Worm (Caenorhabditis elegans): Measurements from ENCODE around the gene zag-1.

The zag-1 gene

DNA sequence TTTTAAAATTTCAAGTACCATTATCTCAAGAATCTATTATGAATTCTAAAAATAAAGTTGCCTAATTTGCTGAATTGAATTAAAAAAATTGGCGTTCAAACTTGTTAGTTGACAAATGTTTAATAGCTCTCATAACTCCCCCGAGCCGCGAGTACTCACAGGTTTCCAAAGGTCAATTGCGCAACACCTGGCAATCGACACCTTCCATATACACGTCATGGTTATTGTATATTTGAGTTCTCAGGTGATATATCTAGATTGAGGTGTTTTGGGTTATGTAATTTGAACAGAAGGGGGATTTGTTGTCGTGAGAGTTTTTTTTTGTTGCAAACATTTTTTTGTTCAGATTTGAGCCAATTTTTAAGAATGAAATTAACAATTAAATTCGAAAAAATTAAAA is 11.1 kb upstream of the zag-1 start:
- TF ChIP-seq hmg-4 (GFP tag; optimal IDR thresholded peaks at IDR 0.05) (no peak), ceh-36 (tag; optimal IDR thresholded peaks at IDR 0.05) (no peak), pes-1 (GFP tag; IDR thresholded peaks at IDR 0.05) (no peak), scrt-1 (GFP tag; IDR thresholded peaks at IDR 0.05) (no peak)

DNA sequence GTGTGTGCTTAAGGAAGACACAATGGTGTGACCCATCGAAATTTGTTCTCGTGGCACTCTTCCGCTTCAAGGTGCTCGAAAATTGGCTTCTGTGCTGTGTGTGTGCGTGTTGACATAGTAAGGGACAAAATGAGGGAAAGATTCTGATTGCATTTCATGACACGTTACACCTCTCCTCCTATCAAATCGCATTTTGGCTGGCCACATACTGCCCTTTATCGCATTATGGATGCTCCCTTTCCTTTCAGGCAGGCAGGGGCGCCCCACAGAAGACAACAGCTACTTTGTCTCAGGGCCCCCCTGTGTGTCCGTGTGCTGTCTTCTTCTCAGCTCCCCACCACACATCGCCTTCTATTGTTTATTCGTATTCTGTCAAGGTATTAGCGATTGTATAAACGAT is 8.2 kb upstream of the zag-1 start:
- no peak for TF ChIP-seq tra-4 (tag; optimal IDR thresholded peaks at IDR 0.05)
- no peak for TF ChIP-seq hmbx-1 (tag; optimal IDR thresholded peaks at IDR 0.05)
- no peak for TF ChIP-seq ceh-13 (GFP tag; optimal IDR thresholded peaks at IDR 0.05)
- TF ChIP-seq F13C5.2 (tag; optimal IDR thresholded peaks at IDR 0.05): no peak
- TF ChIP-seq tbx-11 (GFP tag; IDR thresholded peaks at IDR 0.05): no peak
- TF ChIP-seq pes-1 (GFP tag; IDR thresholded peaks at IDR 0.05): no peak
- TF ChIP-seq B0310.2 (tag; optimal IDR thresholded peaks at IDR 0.05): no peak
- no peak for TF ChIP-seq ama-1 (optimal IDR thresholded peaks at IDR 0.05)
- no peak for TF ChIP-seq scrt-1 (GFP tag; IDR thresholded peaks at IDR 0.05)
- TF ChIP-seq hnd-1 (tag; optimal IDR thresholded peaks at IDR 0.05): no peak
- TF ChIP-seq aly-1 (tag; optimal IDR thresholded peaks at IDR 0.05): no peak
- no peak for TF ChIP-seq ceh-36 (tag; optimal IDR thresholded peaks at IDR 0.05)
- TF ChIP-seq sea-1 (GFP tag; conservative IDR thresholded peaks at IDR 0.05): no peak

ce11 chrIV:3848985-3849384 is 6.7 kb upstream of the zag-1 start:
- TF ChIP-seq pes-1 (GFP tag; IDR thresholded peaks at IDR 0.05): no peak
- no peak for TF ChIP-seq aly-1 (tag; optimal IDR thresholded peaks at IDR 0.05)
- no peak for TF ChIP-seq flt-1 (GFP tag; IDR thresholded peaks at IDR 0.05)
- no peak for TF ChIP-seq ets-7 (tag; optimal IDR thresholded peaks at IDR 0.05)
- TF ChIP-seq B0310.2 (tag; optimal IDR thresholded peaks at IDR 0.05): no peak
- no peak for TF ChIP-seq scrt-1 (GFP tag; IDR thresholded peaks at IDR 0.05)
- TF ChIP-seq ama-1 (optimal IDR thresholded peaks at IDR 0.05): no peak
- TF ChIP-seq hmbx-1 (tag; optimal IDR thresholded peaks at IDR 0.05): no peak
- no peak for TF ChIP-seq tbx-37 (GFP tag; conservative IDR thresholded peaks at IDR 0.05)
- no peak for TF ChIP-seq ceh-13 (GFP tag; optimal IDR thresholded peaks at IDR 0.05)
- TF ChIP-seq ceh-36 (tag; optimal IDR thresholded peaks at IDR 0.05): no peak
- no peak for TF ChIP-seq tra-4 (tag; optimal IDR thresholded peaks at IDR 0.05)
- TF ChIP-seq sea-1 (GFP tag; conservative IDR thresholded peaks at IDR 0.05): no peak
- TF ChIP-seq tbx-11 (GFP tag; IDR thresholded peaks at IDR 0.05): no peak

- TF ChIP-seq hnd-1 (tag; optimal IDR thresholded peaks at IDR 0.05) (no peak), aly-1 (tag; optimal IDR thresholded peaks at IDR 0.05) (no peak), F13C5.2 (tag; optimal IDR thresholded peaks at IDR 0.05) (no peak), hmg-4 (GFP tag; optimal IDR thresholded peaks at IDR 0.05) (no peak), flt-1 (GFP tag; IDR thresholded peaks at IDR 0.05) (no peak), ceh-36 (tag; optimal IDR thresholded peaks at IDR 0.05) (no peak), tbx-37 (GFP tag; conservative IDR thresholded peaks at IDR 0.05) (no peak), ceh-13 (GFP tag; optimal IDR thresholded peaks at IDR 0.05) (no peak), scrt-1 (GFP tag; IDR thresholded peaks at IDR 0.05) (no peak), B0310.2 (tag; optimal IDR thresholded peaks at IDR 0.05) (no peak), hmbx-1 (tag; optimal IDR thresholded peaks at IDR 0.05) (no peak), sea-1 (GFP tag; conservative IDR thresholded peaks at IDR 0.05) (no peak), tbx-11 (GFP tag; IDR thresholded peaks at IDR 0.05) (no peak), pes-1 (GFP tag; IDR thresholded peaks at IDR 0.05) (no peak), ets-7 (tag; optimal IDR thresholded peaks at IDR 0.05) (no peak), tra-4 (tag; optimal IDR thresholded peaks at IDR 0.05) (no peak), ama-1 (optimal IDR thresholded peaks at IDR 0.05) (no peak)
Observed at ce11 chrIV:3853557-3853956, 2.1 kb upstream of the zag-1 start.

DNA sequence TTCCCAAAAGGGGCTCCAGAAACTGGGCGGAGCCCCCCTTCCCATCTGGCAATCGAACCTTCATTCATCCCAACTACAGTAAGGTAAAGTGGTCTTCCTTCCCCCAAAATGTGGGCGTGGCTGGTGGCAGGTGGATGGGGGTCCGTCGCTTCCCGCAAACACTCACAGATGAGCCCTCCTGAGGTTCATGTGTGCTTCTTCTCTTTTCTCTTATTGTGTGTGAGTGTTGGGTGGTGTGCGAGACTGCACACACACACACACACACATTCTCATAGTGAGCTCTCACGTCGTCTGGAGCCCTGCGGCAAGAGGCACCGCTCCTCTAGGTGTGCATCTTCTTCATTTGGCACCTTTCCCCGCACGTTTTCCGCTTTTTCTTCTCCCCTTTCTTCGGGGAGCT is 1.0 kb upstream of the zag-1 start:
- TF ChIP-seq hnd-1 (tag; optimal IDR thresholded peaks at IDR 0.05) (no peak), aly-1 (tag; optimal IDR thresholded peaks at IDR 0.05) (peak; percentile 20)

- TF ChIP-seq F13C5.2 (tag; optimal IDR thresholded peaks at IDR 0.05) (no peak), hmg-4 (GFP tag; optimal IDR thresholded peaks at IDR 0.05) (peak; percentile 15), pes-1 (GFP tag; IDR thresholded peaks at IDR 0.05) (0 out of 2 replicates have a peak, but pooled peaks have one; percentile 18)
Observed at ce11 chrIV:3856190-3856589, 547 bp downstream of the zag-1 start.

ce11 chrIV:3857999-3858552 is 2.4 kb downstream of the zag-1 start:
- TF ChIP-seq tbx-37 (GFP tag; conservative IDR thresholded peaks at IDR 0.05): no peak
- TF ChIP-seq hmg-4 (GFP tag; optimal IDR thresholded peaks at IDR 0.05): no peak
- TF ChIP-seq pes-1 (GFP tag; IDR thresholded peaks at IDR 0.05): no peak
- no peak for TF ChIP-seq ceh-36 (tag; optimal IDR thresholded peaks at IDR 0.05)
- TF ChIP-seq ama-1 (optimal IDR thresholded peaks at IDR 0.05): no peak
- no peak for TF ChIP-seq tra-4 (tag; optimal IDR thresholded peaks at IDR 0.05)
- no peak for TF ChIP-seq ets-7 (tag; optimal IDR thresholded peaks at IDR 0.05)
- no peak for TF ChIP-seq flt-1 (GFP tag; IDR thresholded peaks at IDR 0.05)
- TF ChIP-seq B0310.2 (tag; optimal IDR thresholded peaks at IDR 0.05): no peak
- TF ChIP-seq F13C5.2 (tag; optimal IDR thresholded peaks at IDR 0.05): no peak
- TF ChIP-seq scrt-1 (GFP tag; IDR thresholded peaks at IDR 0.05): no peak
- no peak for TF ChIP-seq sea-1 (GFP tag; conservative IDR thresholded peaks at IDR 0.05)
- TF ChIP-seq hnd-1 (tag; optimal IDR thresholded peaks at IDR 0.05): no peak
- no peak for TF ChIP-seq aly-1 (tag; optimal IDR thresholded peaks at IDR 0.05)

DNA sequence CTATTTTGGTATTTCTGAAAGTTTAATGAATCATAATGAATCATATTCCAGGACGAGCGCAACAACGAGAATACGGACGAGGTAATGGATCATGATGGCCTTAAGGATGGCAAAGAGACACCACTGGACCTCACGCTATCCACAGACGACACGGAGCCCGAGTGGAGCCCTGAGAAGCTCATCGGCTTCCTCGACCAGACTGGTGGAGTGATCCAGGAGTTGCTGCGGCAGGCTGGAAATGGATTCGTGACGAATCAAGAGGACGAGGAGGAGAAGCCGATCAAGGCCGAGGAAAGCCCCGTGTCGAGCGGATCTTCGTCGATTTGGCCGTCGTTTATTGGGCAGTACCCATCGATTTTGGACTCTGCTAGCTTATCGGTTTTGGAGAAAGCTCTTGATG is 3.9 kb downstream of the zag-1 start:
- TF ChIP-seq tbx-37 (GFP tag; conservative IDR thresholded peaks at IDR 0.05) (no peak), B0310.2 (tag; optimal IDR thresholded peaks at IDR 0.05) (no peak)

ce11 chrIV:3860419-3860818 is 4.8 kb downstream of the zag-1 start:
- TF ChIP-seq hnd-1 (tag; optimal IDR thresholded peaks at IDR 0.05): no peak

Measured in whole organism, early embryonic.